Worm (Caenorhabditis elegans) whole organism, L4/young adult: ENCODE data around the gene polk-1.

ENCODE experiments used
- W03F9.2 ChIP-seq: fragments of 150-350 bp; optimal IDR thresholded peaks from 2 replicates; lab custom pipeline; 2014; ENCODE audit warnings: missing biosample characterization, missing genetic modification characterization
- dao-5 ChIP-seq: sonication (generic microtip); optimal IDR thresholded peaks from 2 replicates; lab custom pipeline; 2016; ENCODE audit warnings: missing genotype, missing genetic modification characterization, moderate library complexity, missing compliant biosample characterization
- him-1 ChIP-seq: sonication (generic microtip); optimal IDR thresholded peaks from 2 replicates; lab custom pipeline; 2016; ENCODE audit warnings: missing genotype, missing genetic modification reagents, missing genetic modification characterization, missing compliant biosample characterization

DNA sequence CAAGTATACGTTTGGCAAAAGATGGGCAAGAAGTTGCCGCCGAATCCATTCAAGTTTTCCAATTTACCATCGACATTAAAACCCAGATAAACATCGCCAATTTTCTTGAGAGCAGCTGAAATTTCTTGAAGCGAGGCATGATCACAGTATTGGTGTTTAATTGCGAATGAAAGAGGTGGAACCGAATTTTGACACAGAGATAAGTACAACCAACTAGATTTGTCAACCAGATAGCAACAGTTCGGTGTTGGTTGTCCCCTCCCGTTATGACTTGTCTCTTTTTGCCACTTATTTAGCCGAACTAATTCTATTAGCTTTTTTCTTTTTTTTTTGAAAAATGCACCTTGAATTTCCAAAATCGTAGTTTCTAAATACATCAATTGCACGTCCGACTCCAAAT lies 50.0 kb downstream of the polk-1 start:
- TF ChIP-seq him-1 (no peak), W03F9.2 (tag; lab: Kevin White, UChicago) (no peak), dao-5 (tag; lab: Kevin White, UChicago) (no peak)
